Worm (Caenorhabditis elegans): ENCODE measurements around the gene M163.11.

Gene M163.11

DNA sequence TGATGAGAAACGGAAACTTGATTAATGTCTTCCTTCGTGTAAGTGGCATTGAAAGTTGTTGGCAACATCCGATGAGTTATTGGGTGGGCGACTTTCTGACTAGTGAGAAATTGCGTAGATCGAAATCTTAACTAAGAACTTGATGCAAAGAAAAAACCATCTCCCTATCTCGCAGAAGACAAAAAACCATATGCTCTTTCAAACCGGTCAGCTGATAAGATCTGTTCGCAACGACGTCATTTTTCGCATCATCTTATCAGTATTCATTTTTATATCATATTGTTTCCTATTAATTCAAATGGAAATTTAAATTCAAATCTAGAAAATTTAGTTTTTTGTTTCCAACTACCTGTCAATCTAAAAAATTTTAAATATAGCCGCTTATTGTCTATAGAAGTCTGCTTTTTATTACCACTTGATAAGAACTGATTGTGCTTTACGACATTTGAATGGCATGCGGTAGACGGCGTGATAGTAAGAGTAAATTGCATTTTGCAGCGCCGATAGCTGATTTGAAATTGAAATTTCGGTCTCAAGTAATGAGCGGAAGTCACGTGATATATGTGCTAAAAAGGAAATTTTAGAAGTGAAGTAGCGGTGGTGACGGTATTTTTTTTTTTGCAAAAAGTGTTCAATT lies 21.4 kb downstream of the M163.11 start (continued):
- TF ChIP-seq nhr-47 (tag; optimal IDR thresholded peaks at IDR 0.05) (peak; percentile 45), nhr-71 (tag; optimal IDR thresholded peaks at IDR 0.05) (peak; percentile 69), fos-1 (tag; optimal IDR thresholded peaks at IDR 0.05) (no peak), unc-130 (tag; optimal IDR thresholded peaks at IDR 0.05) (no peak), C04F5.9 (tag; optimal IDR thresholded peaks at IDR 0.05) (no peak), lin-15B (tag; optimal IDR thresholded peaks at IDR 0.05) (no peak), lin-14 (GFP tag; optimal IDR thresholded peaks at IDR 0.05) (peak; percentile 70), lin-13 (GFP tag; optimal IDR thresholded peaks at IDR 0.05) (no peak), hpl-2 (GFP tag; optimal IDR thresholded peaks at IDR 0.05) (no peak), snu-23 (GFP tag; optimal IDR thresholded peaks at IDR 0.05) (peak; percentile 35), lin-35 (GFP tag; optimal IDR thresholded peaks at IDR 0.05) (peak; percentile 8 to 31), tlp-1 (tag; optimal IDR thresholded peaks at IDR 0.05) (no peak), nhr-19 (GFP tag; conservative IDR thresholded peaks at IDR 0.05) (peak; percentile 7; the same call in 1 of the 2 replicates), unc-86 (tag; optimal IDR thresholded peaks at IDR 0.05) (no peak), sup-37 (GFP tag; optimal IDR thresholded peaks at IDR 0.05) (no peak), nhr-20 (tag; optimal IDR thresholded peaks at IDR 0.05) (peak; percentile 72), ceh-63 (GFP tag; optimal IDR thresholded peaks at IDR 0.05) (no peak), mab-9 (GFP tag; IDR thresholded peaks at IDR 0.05) (no peak), ceh-82 (tag; optimal IDR thresholded peaks at IDR 0.05) (no peak), skn-1 (tag; optimal IDR thresholded peaks at IDR 0.05) (no peak)

ce11 chrX:14502116-14502587 lies 23.0 kb downstream of the M163.11 start:
- TF ChIP-seq fkh-10 (GFP tag; optimal IDR thresholded peaks at IDR 0.05) = no peak
- TF ChIP-seq grh-1 (GFP tag; IDR thresholded peaks at IDR 0.05) = peak; percentile 71
- no peak for TF ChIP-seq hlh-4 (tag; optimal IDR thresholded peaks at IDR 0.05)
- peak; percentile 28 for TF ChIP-seq jun-1 (tag; optimal IDR thresholded peaks at IDR 0.05)
- TF ChIP-seq elt-2 (tag; optimal IDR thresholded peaks at IDR 0.05) = peak; percentile 96
- TF ChIP-seq tlp-1 (tag; optimal IDR thresholded peaks at IDR 0.05) = peak; percentile 80
- no peak for TF ChIP-seq ceh-88 (GFP tag; IDR thresholded peaks at IDR 0.05)
- TF ChIP-seq C16A3.4 (tag; optimal IDR thresholded peaks at IDR 0.05) = peak; percentile 27
- TF ChIP-seq lir-3 (tag; optimal IDR thresholded peaks at IDR 0.05; ENCODE audit: poor library complexity) = peak; percentile 20
- TF ChIP-seq nhr-47 (tag; optimal IDR thresholded peaks at IDR 0.05) = peak; percentile 63
- peak; percentile 46 to 48 for TF ChIP-seq lsy-2 (tag; optimal IDR thresholded peaks at IDR 0.05)
- peak in 1 of 2 experiments; percentile 78 for TF ChIP-seq mdl-1 (tag; optimal IDR thresholded peaks at IDR 0.05)
- peak; percentile 56 for TF ChIP-seq mep-1 (tag; optimal IDR thresholded peaks at IDR 0.05)
- TF ChIP-seq nhr-20 (tag; optimal IDR thresholded peaks at IDR 0.05) = peak; percentile 92
- TF ChIP-seq irx-1 (tag; optimal IDR thresholded peaks at IDR 0.05) = peak; percentile 69
- peak; percentile 52 for TF ChIP-seq tbx-2 (tag; optimal IDR thresholded peaks at IDR 0.05)
- TF ChIP-seq xbp-1 (tag; optimal IDR thresholded peaks at IDR 0.05) = no peak
- TF ChIP-seq efl-1 (optimal IDR thresholded peaks at IDR 0.05) = peak in 1 of 2 experiments; percentile 12
- TF ChIP-seq efl-1 (GFP tag; optimal IDR thresholded peaks at IDR 0.05 in 1 of 2) = peak in 1 of 2 experiments; percentile 67
- TF ChIP-seq pax-3 (tag; optimal IDR thresholded peaks at IDR 0.05) = no peak
- TF ChIP-seq lin-14 (GFP tag; optimal IDR thresholded peaks at IDR 0.05) = peak; percentile 76
- no peak for TF ChIP-seq mef-2 (tag; optimal IDR thresholded peaks at IDR 0.05)
- TF ChIP-seq mab-9 (GFP tag; IDR thresholded peaks at IDR 0.05) = 0 out of 2 replicates have a peak, but pooled peaks have one; percentile 17
- TF ChIP-seq dpl-1 (GFP tag; optimal IDR thresholded peaks at IDR 0.05) = peak in 2 of 3 experiments; percentile 8 to 14
- TF ChIP-seq snu-23 (GFP tag; optimal IDR thresholded peaks at IDR 0.05) = peak; percentile 71
- TF ChIP-seq sptf-1 (tag; optimal IDR thresholded peaks at IDR 0.05) = no peak
- peak in 5 of 6 experiments; percentile 2 to 93 (median 49) for TF ChIP-seq elt-3 (tag; optimal IDR thresholded peaks at IDR 0.05)
- TF ChIP-seq unc-130 (tag; optimal IDR thresholded peaks at IDR 0.05) = peak; percentile 36
- peak; percentile 86 for TF ChIP-seq nhr-90 (tag; optimal IDR thresholded peaks at IDR 0.05; ENCODE audit: poor library complexity)
- peak; percentile 21 for TF ChIP-seq fos-1 (tag; optimal IDR thresholded peaks at IDR 0.05)
- no peak for TF ChIP-seq aha-1 (tag; optimal IDR thresholded peaks at IDR 0.05)
- no peak for TF ChIP-seq ces-1 (GFP tag; optimal IDR thresholded peaks at IDR 0.05)
- TF ChIP-seq rnt-1 (tag; optimal IDR thresholded peaks at IDR 0.05) = peak; percentile 10
- peak; percentile 28 for TF ChIP-seq pqm-1 (tag; optimal IDR thresholded peaks at IDR 0.05)
- TF ChIP-seq blmp-1 (tag; optimal IDR thresholded peaks at IDR 0.05) = peak; percentile 60
- peak; percentile 19 for TF ChIP-seq ceh-63 (GFP tag; optimal IDR thresholded peaks at IDR 0.05)
- TF ChIP-seq unc-62 (GFP tag; optimal IDR thresholded peaks at IDR 0.05) = no peak
- TF ChIP-seq skn-1 (tag; optimal IDR thresholded peaks at IDR 0.05) = no peak
- TF ChIP-seq lin-35 (GFP tag; optimal IDR thresholded peaks at IDR 0.05) = peak in 1 of 2 experiments; percentile 83
- TF ChIP-seq nhr-19 (GFP tag; conservative IDR thresholded peaks at IDR 0.05) = peak; percentile 74
- peak; percentile 44 for TF ChIP-seq lin-13 (GFP tag; optimal IDR thresholded peaks at IDR 0.05)
